Fruit fly (Drosophila melanogaster): Measurements from ENCODE around the gene CG9886.
A peak's percentile ranks its signal among the peaks of the same experiment; 100 is the strongest.

The CG9886 gene

DNA sequence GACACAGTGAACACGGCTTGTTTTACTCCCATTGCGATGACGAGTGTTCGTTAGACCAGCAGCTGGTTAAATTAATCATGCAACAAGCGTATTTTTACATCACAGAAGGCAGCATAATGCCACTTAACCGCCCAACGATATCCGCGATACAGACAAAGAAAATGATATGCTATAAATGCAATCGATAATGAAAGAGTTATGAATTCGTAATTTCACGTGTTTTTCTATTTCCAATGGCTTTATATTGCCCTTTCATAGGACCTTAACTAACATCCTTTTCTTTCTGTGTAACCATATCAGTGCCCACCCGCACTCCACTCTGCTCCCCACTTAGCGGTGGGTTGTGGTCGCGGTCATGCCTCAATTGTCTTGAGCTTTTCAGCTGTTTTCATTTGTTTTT, 7.5 kb upstream of the CG9886 start (continued):
- TF ChIP-seq CG8632 (GFP tag; optimal IDR thresholded peaks at IDR 0.05) = no peak
- no peak for TF ChIP-seq CG6854 (GFP tag; optimal IDR thresholded peaks at IDR 0.05)
- no peak for TF ChIP-seq CG31627 (GFP tag; optimal IDR thresholded peaks at IDR 0.05)
- no peak for TF ChIP-seq CG34406 (GFP tag; optimal IDR thresholded peaks at IDR 0.05)
- TF ChIP-seq Hr4 (GFP tag; optimal IDR thresholded peaks at IDR 0.05) = peak; percentile 48
- TF ChIP-seq dac (GFP tag; optimal IDR thresholded peaks at IDR 0.05) = no peak
- no peak for TF ChIP-seq Eip75B (GFP tag; optimal IDR thresholded peaks at IDR 0.05)
- TF ChIP-seq topi (GFP tag; optimal IDR thresholded peaks at IDR 0.05) = no peak
- TF ChIP-seq Ets96B (tag; optimal IDR thresholded peaks at IDR 0.05) = no peak
- no peak for TF ChIP-seq fkh (GFP tag; optimal IDR thresholded peaks at IDR 0.05)
- TF ChIP-seq CG16779 (tag; optimal IDR thresholded peaks at IDR 0.05) = no peak
- peak; percentile 23 for TF ChIP-seq achi (GFP tag; optimal IDR thresholded peaks at IDR 0.05)
- TF ChIP-seq CG6808 (GFP tag; optimal IDR thresholded peaks at IDR 0.05) = no peak
- peak; percentile 59; the same call in 1 of the 2 replicates for TF ChIP-seq CG11294 (GFP tag; IDR thresholded peaks at IDR 0.05)
- TF ChIP-seq CG1621 (tag; optimal IDR thresholded peaks at IDR 0.05) = no peak
- TF ChIP-seq CG11762 (GFP tag; optimal IDR thresholded peaks at IDR 0.05; ENCODE audit: insufficient read depth) = no peak
- no peak for TF ChIP-seq Sox102F (GFP tag; optimal IDR thresholded peaks at IDR 0.05)
- TF ChIP-seq Hr39 (GFP tag; optimal IDR thresholded peaks at IDR 0.05) = no peak
- TF ChIP-seq Smox (GFP tag; optimal IDR thresholded peaks at IDR 0.05) = no peak
- TF ChIP-seq Eip93F (GFP tag; optimal IDR thresholded peaks at IDR 0.05) = no peak
- TF ChIP-seq CG8119 (GFP tag; IDR thresholded peaks at IDR 0.05) = peak; percentile 69
- TF ChIP-seq dsx (GFP tag; optimal IDR thresholded peaks at IDR 0.05; ENCODE audit: poor library complexity, severe bottlenecking) = no peak
- no peak for TF ChIP-seq CG6276 (GFP tag; optimal IDR thresholded peaks at IDR 0.05)
- peak; percentile 16 for TF ChIP-seq pdm3 (GFP tag; optimal IDR thresholded peaks at IDR 0.05)
- TF ChIP-seq cyc (GFP tag; optimal IDR thresholded peaks at IDR 0.05) = no peak

dm6 chr2L:2415109-2415508, 5.5 kb upstream of the CG9886 start, which contains the start of gene CG18641:
CG18641 (minus strand) TSS chr2L:2415322.
- 0 out of 3 replicates have a peak, but pooled peaks have one; percentile 20 for TF ChIP-seq CG6163 (GFP tag; IDR thresholded peaks at IDR 0.05)
- no peak for TF ChIP-seq CG31627 (GFP tag; optimal IDR thresholded peaks at IDR 0.05)
- TF ChIP-seq svp (GFP tag) = peak; percentile 15
- TF ChIP-seq ss (GFP tag; optimal IDR thresholded peaks at IDR 0.05) = no peak
- TF ChIP-seq CG3032 (tag; optimal IDR thresholded peaks at IDR 0.05) = no peak
- TF ChIP-seq CG1621 (tag; optimal IDR thresholded peaks at IDR 0.05) = no peak

- TF ChIP-seq CG6163 (GFP tag; IDR thresholded peaks at IDR 0.05) (no peak), CG3919 (GFP tag; optimal IDR thresholded peaks at IDR 0.05) (no peak), CG15336 (GFP tag; IDR thresholded peaks at IDR 0.05) (no peak), CG7368 (GFP tag; optimal IDR thresholded peaks at IDR 0.05) (no peak), Ets21C (GFP tag; optimal IDR thresholded peaks at IDR 0.05) (no peak), spab (GFP tag; optimal IDR thresholded peaks at IDR 0.05) (no peak), CG1621 (tag; optimal IDR thresholded peaks at IDR 0.05) (no peak), fd85E (GFP tag; optimal IDR thresholded peaks at IDR 0.05) (no peak), Sox14 (GFP tag; optimal IDR thresholded peaks at IDR 0.05) (no peak)
Observed at dm6 chr2L:2416620-2417019, 4.0 kb upstream of the CG9886 start, which contains the start of gene CG31948. CG31948 (minus strand) TSS chr2L:2416720.

DNA sequence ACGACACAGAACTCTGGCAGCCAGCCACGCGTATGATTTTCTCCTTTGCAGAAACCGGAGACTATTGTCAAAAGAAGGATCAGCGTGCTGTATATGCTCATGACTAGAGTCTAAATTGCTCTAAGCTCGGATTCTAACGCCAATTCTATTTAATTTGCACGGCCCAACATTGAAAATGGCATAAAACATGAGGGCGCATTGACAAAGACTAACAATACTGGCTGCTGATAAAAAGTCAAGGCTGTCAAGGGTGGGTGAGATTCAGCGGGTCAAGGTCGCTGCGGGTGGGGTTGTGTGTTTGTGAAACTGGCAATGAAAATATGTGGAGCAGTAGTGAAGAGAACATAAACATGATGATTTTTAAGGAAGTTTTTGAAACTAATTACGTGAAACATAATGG, 2.8 kb upstream of the CG9886 start, which contains the start of gene CG34448:
CG34448 (minus strand) TSS at position 101 of the 400 bp plus-strand sequence.
- TF ChIP-seq Eip75B (GFP tag; optimal IDR thresholded peaks at IDR 0.05) (no peak), fd59A (GFP tag; optimal IDR thresholded peaks at IDR 0.05) (no peak), CG6808 (GFP tag; optimal IDR thresholded peaks at IDR 0.05) (no peak), CG4318 (GFP tag; optimal IDR thresholded peaks at IDR 0.05) (no peak), CG8319 (GFP tag; optimal IDR thresholded peaks at IDR 0.05) (no peak), CG8632 (GFP tag; optimal IDR thresholded peaks at IDR 0.05) (no peak), CG10669 (GFP tag; optimal IDR thresholded peaks at IDR 0.05) (no peak), fkh (GFP tag; optimal IDR thresholded peaks at IDR 0.05) (no peak), CG34406 (GFP tag; optimal IDR thresholded peaks at IDR 0.05) (no peak), Eip78C (GFP tag) (no peak)

Measured in whole organism, prepupa.